Worm (Caenorhabditis elegans) whole organism, mixed stage, embryonic: ENCODE data around the gene nspb-7.

Experiments used
- flh-1 ChIP-seq: fragments of 200-800 bp; sonication (Bioruptor generic); optimal IDR thresholded peaks from 2 replicates; lab custom pipeline; 2018; ENCODE audit warnings: mild to moderate bottlenecking, missing genetic modification characterization, moderate library complexity, missing compliant biosample characterization
- mls-2 ChIP-seq: sonication (generic microtip); optimal IDR thresholded peaks from 2 replicates; lab custom pipeline; 2016; ENCODE audit warnings: mild to moderate bottlenecking, missing genetic modification characterization, moderate library complexity, missing compliant biosample characterization
- unc-62 ChIP-seq: fragments of 150-350 bp; optimal IDR thresholded peaks from 2 replicates; lab custom pipeline; 2014; ENCODE audit warnings: missing biosample characterization, missing genetic modification reagents, missing genetic modification characterization
- ztf-11 ChIP-seq: fragments of 150-350 bp; optimal IDR thresholded peaks from 2 replicates; lab custom pipeline; 2014; ENCODE audit warnings: missing biosample characterization, missing genetic modification characterization

DNA sequence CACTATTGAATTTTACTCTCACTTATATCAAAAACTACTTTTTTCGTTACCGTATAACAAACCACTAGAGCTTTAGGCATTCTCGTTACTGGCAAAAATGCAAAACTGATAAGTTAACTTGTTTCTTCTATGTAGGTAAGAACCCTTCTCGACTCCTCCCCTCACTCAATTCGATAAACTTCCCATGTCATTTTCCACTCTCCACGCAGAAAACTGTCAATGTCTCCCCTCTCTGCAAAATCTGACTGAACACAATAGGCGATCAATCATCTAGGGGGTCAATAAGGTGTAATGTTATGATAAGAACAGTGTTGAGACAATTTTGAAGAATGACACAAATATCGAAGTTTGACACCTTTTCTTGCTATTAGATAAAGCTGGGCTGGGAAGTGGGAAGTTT lies 40.7 kb downstream of the nspb-7 start:
- TF ChIP-seq ztf-11 (tag; lab: Kevin White, UChicago), result no peak
- TF ChIP-seq mls-2 (tag; lab: Kevin White, UChicago), result no peak
- no peak for TF ChIP-seq flh-1 (GFP tag; lab: Kevin White, UChicago)
- TF ChIP-seq unc-62, result no peak
